Worm (Caenorhabditis elegans) whole organism, L4/young adult: ENCODE measurements around the gene srh-265.

Experiments
- W03F9.2 ChIP-seq: fragments of 150-350 bp; optimal IDR thresholded peaks from 2 replicates; lab custom pipeline; 2014; ENCODE audit warnings: missing biosample characterization, missing genetic modification characterization
- dao-5 ChIP-seq: sonication (generic microtip); optimal IDR thresholded peaks from 2 replicates; lab custom pipeline; 2016; ENCODE audit warnings: missing genotype, missing genetic modification characterization, moderate library complexity, missing compliant biosample characterization
- him-1 ChIP-seq: sonication (generic microtip); optimal IDR thresholded peaks from 2 replicates; lab custom pipeline; 2016; ENCODE audit warnings: missing genotype, missing genetic modification reagents, missing genetic modification characterization, missing compliant biosample characterization

srh-265 gene

ce11 chrV:15398728-15399127 is 17.3 kb upstream of the srh-265 start, which contains the start of gene fbxa-199:
fbxa-199 (minus strand) TSS chrV:15398828.
- TF ChIP-seq him-1 (tag; lab: Kevin White, UChicago) (no peak), W03F9.2 (tag; lab: Kevin White, UChicago) (no peak), dao-5 (no peak)

- TF ChIP-seq dao-5, result no peak
- no peak for TF ChIP-seq him-1 (tag; lab: Kevin White, UChicago)
- TF ChIP-seq W03F9.2 (tag; lab: Kevin White, UChicago), result no peak
These were observed 16.2 kb upstream of the srh-265 start, which contains the start of the genes T06E6.15 and sri-7 for ce11 chrV:15399691-15400377. T06E6.15 (minus strand) TSS chrV:15399791. sri-7 (plus strand) TSS chrV:15400327.

- no peak for TF ChIP-seq W03F9.2 (tag; lab: Kevin White, UChicago)
- no peak for TF ChIP-seq dao-5
- TF ChIP-seq him-1 (tag; lab: Kevin White, UChicago), result no peak
These were observed 14.2 kb upstream of the srh-265 start, which contains the start of gene fbxa-135 for ce11 chrV:15401856-15402314. fbxa-135 (plus strand) TSS chrV:15402264.

- TF ChIP-seq him-1 (tag; lab: Kevin White, UChicago), result no peak
- TF ChIP-seq dao-5, result no peak
- no peak for TF ChIP-seq W03F9.2 (tag; lab: Kevin White, UChicago)
These were observed 11.2 kb upstream of the srh-265 start, which contains the start of gene srh-258 for ce11 chrV:15404859-15405258. srh-258 (plus strand) TSS chrV:15405159.

ce11 chrV:15406928-15407327 is 9.1 kb upstream of the srh-265 start, which contains the start of gene srh-257:
srh-257 (plus strand) TSS chrV:15407228.
- TF ChIP-seq dao-5, result no peak
- TF ChIP-seq W03F9.2 (tag; lab: Kevin White, UChicago), result no peak
- no peak for TF ChIP-seq him-1 (tag; lab: Kevin White, UChicago)

- TF ChIP-seq dao-5, result no peak
These were observed 3.4 kb upstream of the srh-265 start, which contains the start of gene srbc-63 for ce11 chrV:15412625-15413024. srbc-63 (minus strand) TSS chrV:15412725.

- TF ChIP-seq him-1 (tag; lab: Kevin White, UChicago), result no peak
- no peak for TF ChIP-seq W03F9.2 (tag; lab: Kevin White, UChicago)
- no peak for TF ChIP-seq dao-5
These were observed 2.2 kb upstream of the srh-265 start, which contains the start of gene srh-264 for ce11 chrV:15413847-15414246. srh-264 (plus strand) TSS chrV:15414147.

- TF ChIP-seq him-1 (tag; lab: Kevin White, UChicago), result no peak
- TF ChIP-seq dao-5, result no peak
- TF ChIP-seq W03F9.2 (tag; lab: Kevin White, UChicago), result no peak
These were observed 1.8 kb downstream of the srh-265 start, which contains the start of gene T06E6.10 for ce11 chrV:15417822-15418221. T06E6.10 (plus strand) TSS chrV:15418122.

ce11 chrV:15423601-15424000 is 7.5 kb downstream of the srh-265 start, which contains the start of gene fbxa-104:
fbxa-104 (minus strand) TSS chrV:15423683.
- TF ChIP-seq W03F9.2 (tag; lab: Kevin White, UChicago) (no peak), him-1 (tag; lab: Kevin White, UChicago) (no peak), dao-5 (no peak)

ce11 chrV:15425368-15426091 is 9.5 kb downstream of the srh-265 start, which contains the start of gene Y36E3A.2:
Y36E3A.2 (plus strand) TSS chrV:15426041.
- no peak for TF ChIP-seq him-1 (tag; lab: Kevin White, UChicago)
- TF ChIP-seq W03F9.2 (tag; lab: Kevin White, UChicago), result no peak
- no peak for TF ChIP-seq dao-5

ce11 chrV:15426944-15427343 is 10.9 kb downstream of the srh-265 start, which contains the start of gene fbxa-209:
fbxa-209 (minus strand) TSS chrV:15427044.
- TF ChIP-seq W03F9.2 (tag; lab: Kevin White, UChicago) (no peak), him-1 (tag; lab: Kevin White, UChicago) (no peak), dao-5 (no peak)

- TF ChIP-seq him-1 (tag; lab: Kevin White, UChicago) (no peak), W03F9.2 (tag; lab: Kevin White, UChicago) (no peak), dao-5 (no peak)
These were observed 15.4 kb downstream of the srh-265 start for ce11 chrV:15431322-15432052.

- TF ChIP-seq W03F9.2 (tag; lab: Kevin White, UChicago) (peak; percentile 34), him-1 (tag; lab: Kevin White, UChicago) (no peak), dao-5 (no peak)
These were observed 16.4 kb downstream of the srh-265 start, which contains the start of gene T26H5.8 for ce11 chrV:15432457-15432856. T26H5.8 (minus strand) TSS chrV:15432726.
